Fruit fly (Drosophila melanogaster) whole organism, pupa: ENCODE results near the gene CG34163.

Experiments
- CG12605 ChIP-seq: fragments of 200-800 bp; sonication (Bioruptor generic); IDR thresholded peaks from 2 replicates; pipeline ENCODE4 v1.3.6; 2022; ENCODE audit warnings: missing biosample characterization, missing genetic modification characterization
- CG13204 ChIP-seq: fragments of 200-800 bp; sonication (Bioruptor generic); optimal IDR thresholded peaks from 2 replicates; lab custom pipeline; 2018; ENCODE audit warnings: missing biosample characterization, mild to moderate bottlenecking, missing genetic modification characterization, moderate library complexity
- CG34367 ChIP-seq: fragments of 200-800 bp; sonication (Bioruptor generic); optimal IDR thresholded peaks from 2 replicates; lab custom pipeline; 2018; ENCODE audit warnings: missing biosample characterization, mild to moderate bottlenecking, missing genetic modification characterization
- CG4496 ChIP-seq: fragments of 200-800 bp; sonication (Bioruptor generic); IDR thresholded peaks from 3 replicates; pipeline ENCODE4 v1.3.6; 2022; ENCODE audit warnings: missing biosample characterization, missing genetic modification characterization
- CG8159 ChIP-seq: fragments of 200-800 bp; sonication (Bioruptor generic); optimal IDR thresholded peaks from 3 replicates; lab custom pipeline; 2018; ENCODE audit warnings: missing biosample characterization, mild to moderate bottlenecking, missing genetic modification characterization, moderate library complexity
- CG8301 ChIP-seq: fragments of 200-800 bp; sonication (Bioruptor generic); optimal IDR thresholded peaks from 2 replicates; lab custom pipeline; 2018; ENCODE audit warnings: missing biosample characterization, mild to moderate bottlenecking, missing genetic modification characterization
- CG9948 ChIP-seq: fragments of 200-800 bp; sonication (Bioruptor generic); optimal IDR thresholded peaks from 2 replicates; lab custom pipeline; 2018; ENCODE audit warnings: missing biosample characterization, mild to moderate bottlenecking, missing genetic modification characterization, moderate library complexity
- D1 ChIP-seq: fragments of 200-800 bp; sonication (Bioruptor generic); optimal IDR thresholded peaks from 2 replicates; lab custom pipeline; 2018; ENCODE audit warnings: missing biosample characterization, mild to moderate bottlenecking, missing genetic modification characterization, moderate library complexity
- EcR ChIP-seq: fragments of 200-800 bp; sonication (Bioruptor generic); optimal IDR thresholded peaks from 3 replicates; lab custom pipeline; 2019; ENCODE audit warnings: missing biosample characterization, missing genetic modification characterization, mild to moderate bottlenecking, moderate library complexity, missing genetic modification reagents
- Pif1B ChIP-seq: fragments of 200-800 bp; sonication (Bioruptor generic); optimal IDR thresholded peaks from 3 replicates; lab custom pipeline; 2016; ENCODE audit warnings: missing biosample characterization, missing genetic modification characterization
- fd96Ca ChIP-seq: fragments of 200-800 bp; sonication (Bioruptor generic); IDR thresholded peaks from 3 replicates; pipeline ENCODE4 v1.3.6; 2022; ENCODE audit warnings: missing biosample characterization, missing genetic modification characterization
- gl ChIP-seq: fragments of 200-800 bp; sonication (Bioruptor generic); optimal IDR thresholded peaks from 2 replicates; lab custom pipeline; 2018; ENCODE audit warnings: missing biosample characterization, mild to moderate bottlenecking, missing genetic modification characterization
- rn ChIP-seq: fragments of 200-800 bp; sonication (Bioruptor generic); IDR thresholded peaks from 2 replicates; pipeline ENCODE4 v1.3.6; 2022; ENCODE audit warnings: missing biosample characterization, missing genetic modification characterization

- peak; percentile 79 for TF ChIP-seq CG8159 (tag; lab: Kevin White, UChicago)
- peak; percentile 64 for TF ChIP-seq EcR (GFP tag; lab: Kevin White, UChicago)
- no peak for TF ChIP-seq D1 (tag; lab: Kevin White, UChicago)
- TF ChIP-seq CG8301 (tag; lab: Kevin White, UChicago): peak; percentile 48
- peak; percentile 87 for TF ChIP-seq fd96Ca (GFP tag; lab: Robert Waterston, UW)
- TF ChIP-seq Pif1B (GFP tag; lab: Kevin White, UChicago): peak; percentile 77
- peak; percentile 60 for TF ChIP-seq rn (GFP tag; lab: Robert Waterston, UW)
- peak; percentile 65 for TF ChIP-seq CG13204 (GFP tag; lab: Kevin White, UChicago)
- TF ChIP-seq CG9948 (tag; lab: Kevin White, UChicago): peak; percentile 51
- peak; percentile 93 for TF ChIP-seq gl (tag; lab: Kevin White, UChicago)
- TF ChIP-seq CG12605 (GFP tag; lab: Robert Waterston, UW): peak; percentile 94
- peak; percentile 88 for TF ChIP-seq CG4496 (GFP tag; lab: Robert Waterston, UW)
- peak; percentile 50 for TF ChIP-seq CG34367 (tag; lab: Kevin White, UChicago)
These were observed 38.7 kb downstream of the CG34163 start for dm6 chr2L:12026458-12027431.
